Worm (Caenorhabditis elegans) whole organism, young adult: ENCODE data around the gene sri-26.

Source experiments
- B0019.2 ChIP-seq: fragments of 200-800 bp; sonication (Bioruptor generic); conservative IDR thresholded peaks from 2 replicates; pipeline ENCODE4 v1.3.6; 2022; ENCODE audit warnings: missing genetic modification reagents, missing genetic modification characterization, missing compliant biosample characterization
- F57C9.4 ChIP-seq: sonication (generic microtip); optimal IDR thresholded peaks from 2 replicates; lab custom pipeline; 2017; ENCODE audit warnings: mild to moderate bottlenecking, missing genetic modification characterization, missing compliant biosample characterization
- K11D2.4 ChIP-seq: fragments of 200-800 bp; sonication (Bioruptor generic); IDR thresholded peaks from 2 replicates; pipeline ENCODE4 v1.3.6; 2022; ENCODE audit warnings: missing genetic modification reagents, missing genetic modification characterization, missing compliant biosample characterization
- T26A5.8 ChIP-seq: sonication (generic microtip); optimal IDR thresholded peaks from 2 replicates; lab custom pipeline; 2016; ENCODE audit warnings: missing genetic modification characterization, missing compliant biosample characterization
- Y53G8AR.9 ChIP-seq: fragments of 200-800 bp; sonication (Bioruptor generic); conservative IDR thresholded peaks from 2 replicates; pipeline ENCODE4 v1.3.6; 2022; ENCODE audit warnings: missing genetic modification reagents, missing genetic modification characterization, missing compliant biosample characterization
- Y56A3A.18 ChIP-seq: fragments of 200-800 bp; sonication (Bioruptor generic); IDR thresholded peaks from 2 replicates; pipeline ENCODE4 v1.3.6; 2022; ENCODE audit warnings: missing genetic modification reagents, missing genetic modification characterization, missing compliant biosample characterization
- Y67H2A.10 ChIP-seq: fragments of 200-800 bp; sonication (Bioruptor generic); conservative IDR thresholded peaks from 2 replicates; pipeline ENCODE4 v1.3.6; 2022; ENCODE audit warnings: missing genetic modification reagents, missing genetic modification characterization, missing compliant biosample characterization
- ZK185.1 ChIP-seq: sonication (generic microtip); optimal IDR thresholded peaks from 2 replicates; lab custom pipeline; 2016; ENCODE audit warnings: mild to moderate bottlenecking, missing genetic modification characterization, missing compliant biosample characterization; ENCODE audit not compliant: poor library complexity, severe bottlenecking
- ama-1 ChIP-seq, 3 experiments: fragments of 150-350 bp in 1 of 3; sonication (generic microtip) in 2 of 3; optimal IDR thresholded peaks; 2 replicates each; lab custom pipeline; 2014 to 2018; ENCODE audit warnings: missing biosample characterization in 2 of 3, missing genetic modification characterization in 2 of 3, missing genetic modification reagents in 2 of 3
- atf-7 ChIP-seq: sonication (generic microtip); optimal IDR thresholded peaks from 2 replicates; lab custom pipeline; 2017; ENCODE audit warnings: mild to moderate bottlenecking, missing genetic modification characterization, missing compliant biosample characterization
- athp-1 ChIP-seq: sonication (generic microtip); optimal IDR thresholded peaks from 2 replicates; lab custom pipeline; 2017; ENCODE audit warnings: mild to moderate bottlenecking, missing genetic modification characterization, missing compliant biosample characterization
- ccch-3 ChIP-seq: fragments of 200-800 bp; sonication (Bioruptor generic); optimal IDR thresholded peaks from 2 replicates; lab custom pipeline; 2018; ENCODE audit warnings: mild to moderate bottlenecking, missing genetic modification characterization, missing compliant biosample characterization
- ceh-27 ChIP-seq: fragments of 200-800 bp; sonication (Bioruptor generic); optimal IDR thresholded peaks from 2 replicates; lab custom pipeline; 2018; ENCODE audit warnings: mild to moderate bottlenecking, missing genetic modification characterization, moderate library complexity, missing compliant biosample characterization
- die-1 ChIP-seq: sonication (generic microtip); optimal IDR thresholded peaks from 2 replicates; lab custom pipeline; 2016; ENCODE audit warnings: missing genotype, mild to moderate bottlenecking, missing genetic modification characterization, missing compliant biosample characterization
- efl-1 ChIP-seq: fragments of 150-350 bp; optimal IDR thresholded peaks from 2 replicates; lab custom pipeline; 2014; ENCODE audit warnings: missing biosample characterization, missing genetic modification reagents, missing genetic modification characterization
- fkh-3 ChIP-seq: sonication (generic microtip); optimal IDR thresholded peaks from 2 replicates; lab custom pipeline; 2016; ENCODE audit warnings: mild to moderate bottlenecking, missing genetic modification characterization, missing compliant biosample characterization
- hlh-12 ChIP-seq: sonication (generic microtip); optimal IDR thresholded peaks from 2 replicates; lab custom pipeline; 2016; ENCODE audit warnings: missing genetic modification characterization, missing compliant biosample characterization
- lin-54 ChIP-seq: fragments of 200-800 bp; sonication (Bioruptor generic); optimal IDR thresholded peaks from 2 replicates; lab custom pipeline; 2018; ENCODE audit warnings: mild to moderate bottlenecking, missing genetic modification characterization, missing compliant biosample characterization
- lir-1 ChIP-seq: fragments of 200-800 bp; sonication (Bioruptor generic); conservative IDR thresholded peaks from 2 replicates; pipeline ENCODE4 v1.3.6; 2022; ENCODE audit warnings: missing genetic modification reagents, missing genetic modification characterization, missing compliant biosample characterization
- lsl-1 ChIP-seq: fragments of 200-800 bp; sonication (Bioruptor generic); optimal IDR thresholded peaks from 2 replicates; lab custom pipeline; 2018; ENCODE audit warnings: mild to moderate bottlenecking, missing genetic modification characterization, moderate library complexity, missing compliant biosample characterization
- lsy-27 ChIP-seq: sonication (generic microtip); optimal IDR thresholded peaks from 2 replicates; lab custom pipeline; 2017; ENCODE audit warnings: missing genetic modification characterization, mild to moderate bottlenecking, missing compliant biosample characterization, antibody characterized with exemption, missing genotype, borderline replicate concordance; ENCODE audit not compliant: insufficient read depth
- mel-28 ChIP-seq: sonication (generic microtip); optimal IDR thresholded peaks from 2 replicates; lab custom pipeline; 2016; ENCODE audit warnings: borderline replicate concordance, mild to moderate bottlenecking, missing genetic modification characterization, missing compliant biosample characterization
- mes-4 ChIP-seq: sonication (generic microtip); optimal IDR thresholded peaks from 2 replicates; lab custom pipeline; 2016; ENCODE audit warnings: missing genotype, missing genetic modification characterization, missing compliant biosample characterization
- nfya-1 ChIP-seq: sonication (generic microtip); optimal IDR thresholded peaks from 2 replicates; lab custom pipeline; 2017; ENCODE audit warnings: antibody characterized with exemption, missing compliant biosample characterization, missing genetic modification characterization, borderline replicate concordance; ENCODE audit not compliant: insufficient read depth
- nhr-27 ChIP-seq: fragments of 200-800 bp; sonication (Bioruptor generic); optimal IDR thresholded peaks from 2 replicates; lab custom pipeline; 2018; ENCODE audit warnings: mild to moderate bottlenecking, missing genetic modification characterization, moderate library complexity, missing compliant biosample characterization
- pbrm-1 ChIP-seq: fragments of 200-800 bp; sonication (Bioruptor generic); IDR thresholded peaks from 2 replicates; pipeline ENCODE4 v1.3.6; 2022; ENCODE audit warnings: missing genetic modification reagents, missing genetic modification characterization, missing compliant biosample characterization
- pha-4 ChIP-seq: fragments of 150-350 bp; sonication (generic microtip); optimal IDR thresholded peaks from 2 replicates; lab custom pipeline; 2014; ENCODE audit warnings: missing biosample characterization, missing genetic modification reagents, missing genetic modification characterization
- rpc-1 ChIP-seq, 2 experiments: fragments of 150-350 bp in 1 of 2; sonication (generic microtip) in 1 of 2; optimal IDR thresholded peaks; 2 replicates each; lab custom pipeline; 2014 to 2018; ENCODE audit warnings: missing biosample characterization in 1 of 2, missing genetic modification characterization in 1 of 2, missing genetic modification reagents in 1 of 2, missing genotype in 1 of 2
- sdz-38 ChIP-seq: sonication (generic microtip); optimal IDR thresholded peaks from 2 replicates; lab custom pipeline; 2016; ENCODE audit warnings: missing genotype, missing genetic modification characterization, missing compliant biosample characterization
- snpc-1.3 ChIP-seq: sonication (generic microtip); optimal IDR thresholded peaks from 2 replicates; lab custom pipeline; 2017; ENCODE audit warnings: missing genetic modification characterization, mild to moderate bottlenecking, missing compliant biosample characterization, antibody characterized with exemption, moderate library complexity, missing genotype, missing genetic modification reagents; ENCODE audit not compliant: insufficient read depth
- snpc-3.4 ChIP-seq: sonication (generic microtip); optimal IDR thresholded peaks from 2 replicates; lab custom pipeline; 2017; ENCODE audit warnings: missing genetic modification characterization, mild to moderate bottlenecking, missing compliant biosample characterization, antibody characterized with exemption, moderate library complexity, missing genotype, missing genetic modification reagents
- tlf-1 ChIP-seq: fragments of 200-800 bp; sonication (Bioruptor generic); optimal IDR thresholded peaks from 2 replicates; lab custom pipeline; 2018; ENCODE audit warnings: mild to moderate bottlenecking, missing genetic modification characterization, missing compliant biosample characterization
- zim-3 ChIP-seq: sonication (generic microtip); optimal IDR thresholded peaks from 2 replicates; lab custom pipeline; 2017; ENCODE audit warnings: mild to moderate bottlenecking, missing genetic modification characterization, moderate library complexity, missing compliant biosample characterization
- ztf-22 ChIP-seq: fragments of 200-800 bp; sonication (Bioruptor generic); optimal IDR thresholded peaks from 2 replicates; lab custom pipeline; 2018; ENCODE audit warnings: mild to moderate bottlenecking, missing genetic modification characterization, moderate library complexity, missing compliant biosample characterization
- ztf-28 ChIP-seq: fragments of 200-800 bp; sonication (Bioruptor generic); IDR thresholded peaks from 2 replicates; pipeline ENCODE4 v1.3.6; 2022; ENCODE audit warnings: missing genetic modification reagents, missing genetic modification characterization, missing compliant biosample characterization

The sri-26 gene

DNA sequence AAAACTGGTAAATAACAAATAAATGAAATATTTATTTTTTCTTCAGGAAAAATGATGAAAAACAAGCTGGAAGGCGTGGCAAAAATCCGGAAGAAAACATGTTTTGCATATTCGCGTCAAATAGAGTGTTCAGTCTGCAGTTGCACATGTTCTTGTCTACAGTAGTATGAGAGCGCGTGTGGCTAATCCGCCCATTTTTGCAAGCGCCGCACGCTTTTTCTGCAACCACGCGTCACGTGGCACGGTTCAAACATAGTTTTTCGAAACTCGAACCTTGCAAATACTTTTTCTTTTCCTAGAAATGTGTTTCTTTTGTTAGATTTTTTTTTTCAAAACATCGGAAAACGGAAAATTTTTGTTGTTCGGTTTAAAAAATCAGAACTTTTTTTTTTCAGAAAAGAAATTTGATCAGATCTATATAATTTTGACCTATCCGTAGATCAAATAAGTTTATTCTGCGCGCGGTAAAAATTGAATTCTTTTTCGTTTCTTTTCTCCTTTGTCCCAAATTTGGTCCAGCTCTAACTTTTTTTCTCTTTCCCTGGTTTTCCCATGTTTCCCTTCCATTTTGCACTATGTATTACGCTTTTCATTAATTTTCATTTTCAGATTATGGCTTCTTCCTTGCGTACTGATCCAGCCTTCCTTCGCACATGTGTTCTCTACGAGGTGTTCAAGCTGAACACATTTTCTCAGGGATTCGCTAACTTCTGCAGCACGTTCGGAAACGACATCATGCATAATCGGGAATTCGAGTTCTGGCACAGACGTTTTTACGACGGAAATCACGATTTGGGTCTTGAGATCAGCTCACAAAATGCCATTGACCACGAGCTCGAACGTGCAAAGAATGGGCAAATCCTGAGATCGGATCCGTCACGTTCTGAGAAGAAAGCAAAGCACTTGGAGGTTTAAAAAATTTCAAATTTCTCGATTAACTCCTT, 30.9 kb upstream of the sri-26 start, which contains the start of gene Y75B12B.1 (continued):
- peak; percentile 34 for TF ChIP-seq snpc-1.3 (tag; lab: Kevin White, UChicago)
- peak; percentile 69; the same call in 1 of the 2 replicates for TF ChIP-seq pbrm-1 (GFP tag; lab: Robert Waterston, UW)
- TF ChIP-seq rpc-1 (optimal IDR thresholded peaks at IDR 0.05; lab: Kevin White, UChicago): no peak
- peak; percentile 10 for TF ChIP-seq rpc-1 (tag; optimal IDR thresholded peaks at IDR 0.05; lab: Kevin White, UChicago)
- no peak for TF ChIP-seq ceh-27 (GFP tag; lab: Kevin White, UChicago)
- no peak for TF ChIP-seq mel-28 (tag; lab: Kevin White, UChicago)
- no peak for TF ChIP-seq atf-7
- TF ChIP-seq hlh-12 (tag; lab: Kevin White, UChicago): no peak
- TF ChIP-seq B0019.2: no peak; the same call in 1 of the 2 replicates
- TF ChIP-seq pha-4 (tag; lab: Kevin White, UChicago): no peak
- peak; percentile 94 for TF ChIP-seq athp-1 (tag; lab: Kevin White, UChicago)
- TF ChIP-seq ama-1 (optimal IDR thresholded peaks at IDR 0.05; lab: Kevin White, UChicago): no peak
- no peak for TF ChIP-seq ama-1 (GFP tag; optimal IDR thresholded peaks at IDR 0.05; lab: Kevin White, UChicago)
- TF ChIP-seq zim-3 (tag; lab: Kevin White, UChicago): no peak
- no peak for TF ChIP-seq Y53G8AR.9 (GFP tag; lab: Robert Waterston, UW)
- TF ChIP-seq ccch-3 (GFP tag; lab: Kevin White, UChicago): no peak
- TF ChIP-seq efl-1 (GFP tag; lab: Kevin White, UChicago): peak; percentile 91
- peak; percentile 67 for TF ChIP-seq lin-54
- no peak for TF ChIP-seq Y67H2A.10 (GFP tag; lab: Robert Waterston, UW)
- TF ChIP-seq nfya-1 (tag; lab: Kevin White, UChicago): no peak
- TF ChIP-seq K11D2.4: no peak
- TF ChIP-seq nhr-27 (tag; lab: Kevin White, UChicago): no peak
- no peak for TF ChIP-seq lsy-27 (tag; lab: Kevin White, UChicago)
- no peak for TF ChIP-seq ZK185.1 (tag; lab: Kevin White, UChicago)
- TF ChIP-seq ztf-28 (GFP tag; lab: Robert Waterston, UW): 0 out of 2 replicates have a peak, but pooled peaks have one; percentile 57
- no peak for TF ChIP-seq F57C9.4 (tag; lab: Kevin White, UChicago)
- peak; percentile 96 for TF ChIP-seq lsl-1 (GFP tag; lab: Kevin White, UChicago)
- TF ChIP-seq sdz-38 (tag; lab: Kevin White, UChicago): no peak
- no peak for TF ChIP-seq Y56A3A.18
- peak; percentile 77 for TF ChIP-seq tlf-1 (GFP tag; lab: Kevin White, UChicago)
- TF ChIP-seq T26A5.8: no peak
- no peak for TF ChIP-seq fkh-3 (tag; lab: Kevin White, UChicago)
- TF ChIP-seq ztf-22 (GFP tag; lab: Kevin White, UChicago): no peak
- no peak for TF ChIP-seq mes-4 (tag; lab: Kevin White, UChicago)
- peak; percentile 66 for TF ChIP-seq snpc-3.4 (tag; lab: Kevin White, UChicago)
- TF ChIP-seq lir-1 (GFP tag; lab: Robert Waterston, UW): no peak
- no peak for TF ChIP-seq die-1
